Worm (Caenorhabditis elegans) whole organism, mixed stage, embryonic: ENCODE results near the gene psd-1.

Experiments
- ces-1 ChIP-seq: fragments of 150-350 bp; optimal IDR thresholded peaks from 2 replicates; lab custom pipeline; 2014; ENCODE audit warnings: missing biosample characterization, missing genetic modification reagents, missing genetic modification characterization
- lin-13 ChIP-seq: fragments of 150-350 bp; optimal IDR thresholded peaks from 2 replicates; lab custom pipeline; 2014; ENCODE audit warnings: missing biosample characterization, missing genetic modification characterization
- lsy-2 ChIP-seq: fragments of 150-350 bp; optimal IDR thresholded peaks from 2 replicates; lab custom pipeline; 2014; ENCODE audit warnings: missing biosample characterization, missing genetic modification characterization
- mls-2 ChIP-seq: sonication (generic microtip); optimal IDR thresholded peaks from 2 replicates; lab custom pipeline; 2016; ENCODE audit warnings: mild to moderate bottlenecking, missing genetic modification characterization, moderate library complexity, missing compliant biosample characterization
- nhr-12 ChIP-seq: fragments of 150-350 bp; optimal IDR thresholded peaks from 2 replicates; lab custom pipeline; 2014; ENCODE audit warnings: missing biosample characterization, missing genetic modification characterization
- nhr-2 ChIP-seq: fragments of 150-350 bp; optimal IDR thresholded peaks from 2 replicates; lab custom pipeline; 2014; ENCODE audit warnings: missing biosample characterization, missing genetic modification characterization
- nhr-237 ChIP-seq: fragments of 150-350 bp; optimal IDR thresholded peaks from 2 replicates; lab custom pipeline; 2014; ENCODE audit warnings: missing biosample characterization, missing genetic modification characterization
- nhr-28 ChIP-seq: fragments of 150-350 bp; optimal IDR thresholded peaks from 2 replicates; lab custom pipeline; 2014; ENCODE audit warnings: missing biosample characterization, missing genetic modification characterization
- nhr-76 ChIP-seq: sonication (generic microtip); optimal IDR thresholded peaks from 2 replicates; lab custom pipeline; 2017; ENCODE audit warnings: missing biosample characterization, missing genetic modification characterization
- snpc-4 ChIP-seq: fragments of 150-350 bp; optimal IDR thresholded peaks from 2 replicates; lab custom pipeline; 2014; ENCODE audit warnings: missing biosample characterization, missing genetic modification characterization
- unc-39 ChIP-seq: fragments of 150-350 bp; optimal IDR thresholded peaks from 2 replicates; lab custom pipeline; 2014; ENCODE audit warnings: missing biosample characterization, missing genetic modification characterization
- ztf-11 ChIP-seq: fragments of 150-350 bp; optimal IDR thresholded peaks from 2 replicates; lab custom pipeline; 2014; ENCODE audit warnings: missing biosample characterization, missing genetic modification characterization

ce11 chrIII:7291216-7291615, 16.0 kb upstream of the psd-1 start:
- TF ChIP-seq nhr-76 (tag; lab: Kevin White, UChicago) (no peak), nhr-237 (no peak), ces-1 (GFP tag; lab: Kevin White, UChicago) (peak; percentile 70), lsy-2 (tag; lab: Kevin White, UChicago) (no peak), nhr-2 (no peak), ztf-11 (tag; lab: Kevin White, UChicago) (no peak), lin-13 (tag; lab: Kevin White, UChicago) (no peak), mls-2 (tag; lab: Kevin White, UChicago) (no peak), nhr-12 (tag; lab: Kevin White, UChicago) (no peak), snpc-4 (tag; lab: Kevin White, UChicago) (no peak), nhr-28 (tag; lab: Kevin White, UChicago) (no peak), unc-39 (tag; lab: Kevin White, UChicago) (no peak)
